Worm (Caenorhabditis elegans) whole organism, late embryonic: Measurements from ENCODE around the gene twk-39.

Source experiments
- C08G9.2 ChIP-seq: sonication (generic microtip); optimal IDR thresholded peaks from 2 replicates; lab custom pipeline; 2016; ENCODE audit warnings: mild to moderate bottlenecking, missing genetic modification characterization, moderate library complexity, missing compliant biosample characterization
- C38D4.7 ChIP-seq: fragments of 200-800 bp; sonication (Bioruptor generic); optimal IDR thresholded peaks from 2 replicates; lab custom pipeline; 2018; ENCODE audit warnings: mild to moderate bottlenecking, missing genetic modification characterization, moderate library complexity, missing compliant biosample characterization
- K09A11.1 ChIP-seq: sonication (generic microtip); optimal IDR thresholded peaks from 2 replicates; lab custom pipeline; 2017; ENCODE audit warnings: antibody characterized with exemption, mild to moderate bottlenecking, missing genetic modification characterization, missing compliant biosample characterization; ENCODE audit not compliant: insufficient read depth
- T23F11.4 ChIP-seq: fragments of 200-800 bp; sonication (Bioruptor generic); optimal IDR thresholded peaks from 2 replicates; lab custom pipeline; 2018; ENCODE audit warnings: mild to moderate bottlenecking, missing genetic modification characterization, missing compliant biosample characterization
- ama-1 ChIP-seq: fragments of 150-350 bp; optimal IDR thresholded peaks from 2 replicates; lab custom pipeline; 2014
- ceh-14 ChIP-seq: sonication (generic microtip); optimal IDR thresholded peaks from 2 replicates; lab custom pipeline; 2016; ENCODE audit warnings: missing genotype, missing genetic modification characterization, missing compliant biosample characterization
- ceh-18 ChIP-seq: sonication (generic microtip); optimal IDR thresholded peaks from 2 replicates; lab custom pipeline; 2016; ENCODE audit warnings: missing genetic modification characterization, missing compliant biosample characterization
- ceh-19 ChIP-seq: fragments of 200-800 bp; sonication (Bioruptor generic); optimal IDR thresholded peaks from 2 replicates; lab custom pipeline; 2018; ENCODE audit warnings: mild to moderate bottlenecking, missing genetic modification characterization, missing compliant biosample characterization
- ceh-2 ChIP-seq: sonication (generic microtip); optimal IDR thresholded peaks from 2 replicates; lab custom pipeline; 2016; ENCODE audit warnings: missing genotype, missing genetic modification characterization, missing compliant biosample characterization
- ceh-24 ChIP-seq: sonication (generic microtip); optimal IDR thresholded peaks from 2 replicates; lab custom pipeline; 2016; ENCODE audit warnings: mild to moderate bottlenecking, missing genetic modification characterization, missing compliant biosample characterization
- ceh-30 ChIP-seq: fragments of 150-350 bp; optimal IDR thresholded peaks from 2 replicates; lab custom pipeline; 2014; ENCODE audit warnings: missing biosample characterization, missing genetic modification characterization
- ceh-31 ChIP-seq: sonication (generic microtip); optimal IDR thresholded peaks from 2 replicates; lab custom pipeline; 2016; ENCODE audit warnings: missing genetic modification characterization, missing compliant biosample characterization
- ceh-34 ChIP-seq: sonication (generic microtip); optimal IDR thresholded peaks from 2 replicates; lab custom pipeline; 2016; ENCODE audit warnings: mild to moderate bottlenecking, missing genetic modification characterization, missing compliant biosample characterization
- ceh-45 ChIP-seq: fragments of 200-800 bp; sonication (Bioruptor generic); IDR thresholded peaks from 2 replicates; pipeline ENCODE4 v1.3.6; 2022; ENCODE audit warnings: missing genetic modification reagents, missing genetic modification characterization, missing compliant biosample characterization
- ceh-48 ChIP-seq: sonication (generic microtip); optimal IDR thresholded peaks from 2 replicates; lab custom pipeline; 2016; ENCODE audit warnings: missing genetic modification characterization, inconsistent platforms, missing compliant biosample characterization
- che-1 ChIP-seq: sonication (generic microtip); optimal IDR thresholded peaks from 2 replicates; lab custom pipeline; 2016; ENCODE audit warnings: mild to moderate bottlenecking, missing genetic modification characterization, missing compliant biosample characterization
- dmd-4 ChIP-seq: sonication (generic microtip); optimal IDR thresholded peaks from 2 replicates; lab custom pipeline; 2016; ENCODE audit warnings: borderline replicate concordance, missing genetic modification characterization, missing compliant biosample characterization
- dve-1 ChIP-seq: sonication (generic microtip); optimal IDR thresholded peaks from 2 replicates; lab custom pipeline; 2017; ENCODE audit warnings: antibody characterized with exemption, mild to moderate bottlenecking, missing genetic modification characterization, missing compliant biosample characterization
- elt-2 ChIP-seq: sonication (generic microtip); optimal IDR thresholded peaks from 2 replicates; lab custom pipeline; 2016; ENCODE audit warnings: missing genetic modification reagents, missing genetic modification characterization, missing compliant biosample characterization
- elt-4 ChIP-seq: sonication (generic microtip); optimal IDR thresholded peaks from 2 replicates; lab custom pipeline; 2016; ENCODE audit warnings: missing genetic modification characterization, missing compliant biosample characterization
- ets-4 ChIP-seq: sonication (generic microtip); optimal IDR thresholded peaks from 2 replicates; lab custom pipeline; 2016; ENCODE audit warnings: missing genetic modification characterization, missing compliant biosample characterization
- fkh-10 ChIP-seq: fragments of 150-350 bp; optimal IDR thresholded peaks from 2 replicates; lab custom pipeline; 2014; ENCODE audit warnings: missing biosample characterization, missing genetic modification reagents, missing genetic modification characterization
- fkh-6 ChIP-seq: sonication (generic microtip); optimal IDR thresholded peaks from 2 replicates; lab custom pipeline; 2016; ENCODE audit warnings: missing genetic modification characterization, missing compliant biosample characterization
- gmeb-2 ChIP-seq: sonication (generic microtip); optimal IDR thresholded peaks from 2 replicates; lab custom pipeline; 2016; ENCODE audit warnings: missing genetic modification characterization, inconsistent platforms, missing compliant biosample characterization
- hlh-15 ChIP-seq: sonication (generic microtip); optimal IDR thresholded peaks from 2 replicates; lab custom pipeline; 2016; ENCODE audit warnings: missing genetic modification characterization, missing compliant biosample characterization
- hlh-30 ChIP-seq: sonication (generic microtip); optimal IDR thresholded peaks from 2 replicates; lab custom pipeline; 2017; ENCODE audit warnings: antibody characterized with exemption, missing genetic modification characterization, missing compliant biosample characterization; ENCODE audit not compliant: insufficient read depth
- lim-6 ChIP-seq: sonication (generic microtip); optimal IDR thresholded peaks from 2 replicates; lab custom pipeline; 2016; ENCODE audit warnings: missing genetic modification characterization, missing compliant biosample characterization
- lin-11 ChIP-seq: fragments of 200-800 bp; sonication (Bioruptor generic); optimal IDR thresholded peaks from 2 replicates; lab custom pipeline; 2018; ENCODE audit warnings: mild to moderate bottlenecking, missing genetic modification characterization, missing compliant biosample characterization
- nhr-11 ChIP-seq: fragments of 150-350 bp; optimal IDR thresholded peaks from 2 replicates; lab custom pipeline; 2014; ENCODE audit warnings: missing biosample characterization, missing genetic modification characterization
- pha-4 ChIP-seq: fragments of 150-350 bp; optimal IDR thresholded peaks from 2 replicates; lab custom pipeline; 2018; ENCODE audit warnings: missing biosample characterization, missing genetic modification reagents, missing genetic modification characterization
- pqm-1 ChIP-seq: sonication (generic microtip); optimal IDR thresholded peaks from 2 replicates; lab custom pipeline; 2016; ENCODE audit warnings: missing genetic modification characterization, missing compliant biosample characterization
- pros-1 ChIP-seq: fragments of 150-350 bp; optimal IDR thresholded peaks from 2 replicates; lab custom pipeline; 2014; ENCODE audit warnings: missing biosample characterization, missing genetic modification reagents, missing genetic modification characterization
- ref-2 ChIP-seq: sonication (generic microtip); optimal IDR thresholded peaks from 2 replicates; lab custom pipeline; 2016; ENCODE audit warnings: missing genetic modification characterization, missing compliant biosample characterization
- rnt-1 ChIP-seq: sonication (generic microtip); optimal IDR thresholded peaks from 2 replicates; lab custom pipeline; 2016; ENCODE audit warnings: missing genetic modification characterization, missing compliant biosample characterization
- sdc-2 ChIP-seq: sonication (generic microtip); optimal IDR thresholded peaks from 2 replicates; lab custom pipeline; 2016; ENCODE audit warnings: missing genotype, missing genetic modification characterization, missing compliant biosample characterization
- sox-2 ChIP-seq: fragments of 200-800 bp; sonication (Bioruptor generic); IDR thresholded peaks from 2 replicates; pipeline ENCODE4 v1.3.6; 2022; ENCODE audit warnings: missing genetic modification reagents, missing genetic modification characterization, missing compliant biosample characterization
- syd-9 ChIP-seq: sonication (generic microtip); optimal IDR thresholded peaks from 2 replicates; lab custom pipeline; 2016; ENCODE audit warnings: mild to moderate bottlenecking, missing genetic modification characterization, moderate library complexity, missing compliant biosample characterization
- tbx-7 ChIP-seq: sonication (generic microtip); optimal IDR thresholded peaks from 2 replicates; lab custom pipeline; 2016; ENCODE audit warnings: missing genotype, missing genetic modification characterization, missing compliant biosample characterization
- ttx-3 ChIP-seq: sonication (generic microtip); optimal IDR thresholded peaks from 2 replicates; lab custom pipeline; 2016; ENCODE audit warnings: missing genetic modification reagents, missing genetic modification characterization, missing compliant biosample characterization
- unc-3 ChIP-seq, 2 experiments: fragments of 200-800 bp in 1 of 2; sonication (Bioruptor generic) in 1 of 2; sonication (generic microtip) in 1 of 2; conservative IDR thresholded peaks in 1 of 2; optimal IDR thresholded peaks in 1 of 2; 2 replicates each; pipeline versions ENCODE4 v1.3.6 to Lab custom; 2016 to 2022; ENCODE audit warnings: missing compliant biosample characterization in 2 of 2, missing genetic modification characterization in 2 of 2, missing genetic modification reagents in 1 of 2
- zip-5 ChIP-seq: sonication (generic microtip); optimal IDR thresholded peaks from 2 replicates; lab custom pipeline; 2016; ENCODE audit warnings: missing genetic modification characterization, missing compliant biosample characterization
- ztf-16 ChIP-seq: sonication (generic microtip); optimal IDR thresholded peaks from 2 replicates; lab custom pipeline; 2017; ENCODE audit warnings: missing genetic modification characterization, missing compliant biosample characterization

The twk-39 gene

DNA sequence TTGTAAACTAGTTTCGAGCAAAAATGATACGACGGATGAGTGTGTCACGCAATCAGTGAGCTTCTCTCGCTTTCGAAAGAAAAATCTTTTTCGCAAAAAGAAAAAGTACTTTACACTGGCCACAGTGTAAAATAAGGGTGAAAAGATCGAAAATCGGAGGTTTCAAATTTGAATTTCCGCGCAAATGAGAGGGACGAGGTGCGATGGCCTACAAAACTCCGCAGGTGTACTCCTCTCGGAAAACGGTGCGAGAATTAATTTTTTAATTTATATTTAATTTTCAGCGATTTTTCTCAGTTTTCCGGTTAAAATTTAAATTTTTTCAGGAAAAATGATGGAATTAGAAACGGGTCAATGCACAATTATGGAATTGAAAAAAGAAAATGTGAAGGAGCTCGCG is 48.8 kb upstream of the twk-39 start, which contains the start of gene mrt-2 (continued):
- TF ChIP-seq ceh-18 (tag; lab: Kevin White, UChicago) (peak; percentile 29), pha-4 (tag; lab: Kevin White, UChicago) (no peak), elt-2 (tag; lab: Kevin White, UChicago) (peak; percentile 55), nhr-11 (tag; lab: Kevin White, UChicago) (no peak), che-1 (no peak), fkh-6 (tag; lab: Kevin White, UChicago) (peak; percentile 11), ref-2 (peak; percentile 83), C38D4.7 (GFP tag; lab: Kevin White, UChicago) (no peak), gmeb-2 (peak; percentile 23), zip-5 (tag; lab: Kevin White, UChicago) (peak; percentile 80), ceh-14 (tag; lab: Kevin White, UChicago) (peak; percentile 71), ztf-16 (tag; lab: Kevin White, UChicago) (peak; percentile 40), tbx-7 (tag; lab: Kevin White, UChicago) (peak; percentile 86), hlh-15 (no peak), lin-11 (tag; lab: Kevin White, UChicago) (no peak), hlh-30 (tag; lab: Kevin White, UChicago) (no peak), T23F11.4 (GFP tag; lab: Kevin White, UChicago) (no peak), pros-1 (tag; lab: Kevin White, UChicago) (no peak), ceh-19 (GFP tag; lab: Kevin White, UChicago) (no peak), C08G9.2 (tag; lab: Kevin White, UChicago) (peak; percentile 95)

DNA sequence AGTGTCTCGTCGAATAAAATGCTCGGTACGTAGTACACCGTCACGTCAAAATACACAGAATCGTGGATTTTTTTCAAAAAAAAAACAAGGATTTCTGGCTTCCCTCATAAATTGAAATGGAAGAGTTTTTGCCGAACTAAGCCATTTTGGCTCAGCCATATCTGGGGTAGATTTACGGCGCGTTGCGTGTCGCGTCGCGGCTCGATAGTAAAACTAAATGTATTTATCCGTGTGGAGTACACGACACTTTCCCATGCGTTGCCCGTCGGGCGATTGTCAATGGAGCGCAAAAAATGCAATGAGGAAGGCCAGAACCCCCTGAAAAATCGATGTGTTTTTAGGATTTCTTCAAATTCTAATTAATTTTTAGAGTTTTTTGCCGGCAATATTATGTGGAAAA is 45.3 kb upstream of the twk-39 start:
- TF ChIP-seq ama-1 (no peak), tbx-7 (tag; lab: Kevin White, UChicago) (no peak), ceh-34 (tag; lab: Kevin White, UChicago) (no peak), lin-11 (tag; lab: Kevin White, UChicago) (no peak), dmd-4 (tag; lab: Kevin White, UChicago) (no peak), pha-4 (tag; lab: Kevin White, UChicago) (no peak), K09A11.1 (tag; lab: Kevin White, UChicago) (no peak), ceh-30 (no peak), sdc-2 (tag; lab: Kevin White, UChicago) (no peak), rnt-1 (tag; lab: Kevin White, UChicago) (no peak), ttx-3 (tag; lab: Kevin White, UChicago) (no peak), dve-1 (no peak), pqm-1 (tag; lab: Kevin White, UChicago) (no peak), fkh-10 (no peak), ceh-45 (GFP tag; lab: Robert Waterston, UW) (no peak), ceh-18 (tag; lab: Kevin White, UChicago) (no peak), lim-6 (tag; lab: Kevin White, UChicago) (no peak), sox-2 (no peak)

DNA sequence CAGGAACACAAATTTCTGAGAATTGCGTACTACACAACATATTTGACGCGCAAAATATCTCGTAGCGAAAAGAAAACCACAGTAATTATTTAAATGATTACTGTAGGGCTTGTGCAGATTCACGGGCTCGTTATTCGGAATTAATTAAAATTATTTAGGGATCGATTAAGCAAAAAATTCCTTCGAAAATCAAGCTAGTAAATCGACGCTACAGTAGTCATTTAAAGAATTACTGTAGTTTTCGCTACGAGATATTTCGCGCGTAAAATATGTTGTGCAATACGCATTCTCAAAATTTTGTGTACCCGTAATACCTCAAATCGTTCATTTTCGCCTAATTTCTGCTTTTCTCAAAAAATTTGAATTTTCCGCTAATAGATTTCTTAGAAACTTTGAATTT is 44.7 kb upstream of the twk-39 start:
- no peak for TF ChIP-seq tbx-7 (tag; lab: Kevin White, UChicago)
- no peak for TF ChIP-seq hlh-30 (tag; lab: Kevin White, UChicago)
- TF ChIP-seq pqm-1 (tag; lab: Kevin White, UChicago), result no peak
- TF ChIP-seq unc-3 (GFP tag; conservative IDR thresholded peaks at IDR 0.05; lab: Robert Waterston, UW), result no peak
- TF ChIP-seq unc-3 (tag; optimal IDR thresholded peaks at IDR 0.05; lab: Kevin White, UChicago), result no peak
- no peak for TF ChIP-seq ceh-24 (tag; lab: Kevin White, UChicago)
- no peak for TF ChIP-seq ceh-31 (tag; lab: Kevin White, UChicago)
- no peak for TF ChIP-seq ceh-48 (tag; lab: Kevin White, UChicago)
- TF ChIP-seq gmeb-2, result no peak
- no peak for TF ChIP-seq ttx-3 (tag; lab: Kevin White, UChicago)
- TF ChIP-seq ztf-16 (tag; lab: Kevin White, UChicago), result no peak
- no peak for TF ChIP-seq ceh-2 (tag; lab: Kevin White, UChicago)
- no peak for TF ChIP-seq T23F11.4 (GFP tag; lab: Kevin White, UChicago)
- no peak for TF ChIP-seq ets-4
- no peak for TF ChIP-seq dmd-4 (tag; lab: Kevin White, UChicago)
- no peak for TF ChIP-seq elt-4
- no peak for TF ChIP-seq syd-9
